Worm (Caenorhabditis elegans): ENCODE measurements around the gene F56D5.9.
A peak's percentile ranks its signal among the peaks of the same experiment; 100 is the strongest.

Gene F56D5.9

ce11 chrIV:9444417-9445026 is 22.2 kb upstream of the F56D5.9 start (continued):
- TF ChIP-seq vab-15 (tag; optimal IDR thresholded peaks at IDR 0.05) (peak; percentile 48), blmp-1 (tag; optimal IDR thresholded peaks at IDR 0.05) (peak; percentile 62), unc-130 (tag; optimal IDR thresholded peaks at IDR 0.05) (peak; percentile 76), pag-3 (tag; optimal IDR thresholded peaks at IDR 0.05; ENCODE audit: borderline replicate concordance, insufficient read depth) (no peak), fkh-4 (tag; optimal IDR thresholded peaks at IDR 0.05; ENCODE audit: borderline replicate concordance) (peak; percentile 52), hlh-4 (tag; optimal IDR thresholded peaks at IDR 0.05) (no peak), dsc-1 (tag; optimal IDR thresholded peaks at IDR 0.05) (peak; percentile 95), hpl-2 (GFP tag; optimal IDR thresholded peaks at IDR 0.05) (peak; percentile 88), jun-1 (tag; optimal IDR thresholded peaks at IDR 0.05) (peak; percentile 95), aly-2 (tag; optimal IDR thresholded peaks at IDR 0.05) (peak; percentile 93), nhr-77 (tag; optimal IDR thresholded peaks at IDR 0.05) (peak; percentile 96), unc-86 (tag; optimal IDR thresholded peaks at IDR 0.05) (peak; percentile 93), sup-37 (GFP tag; optimal IDR thresholded peaks at IDR 0.05) (peak; percentile 46), egl-13 (tag; optimal IDR thresholded peaks at IDR 0.05) (peak; percentile 93), mep-1 (tag; optimal IDR thresholded peaks at IDR 0.05) (peak; percentile 90), lin-15B (tag; optimal IDR thresholded peaks at IDR 0.05) (peak; percentile 63), efl-1 (optimal IDR thresholded peaks at IDR 0.05) (peak; percentile 83 to 84), efl-1 (GFP tag; optimal IDR thresholded peaks at IDR 0.05 in 1 of 2) (peak; percentile 70 to 97), nhr-84 (tag; optimal IDR thresholded peaks at IDR 0.05) (no peak), isw-1 (GFP tag; IDR thresholded peaks at IDR 0.05) (peak; percentile 84), unc-30 (tag; optimal IDR thresholded peaks at IDR 0.05) (no peak), elt-3 (tag; optimal IDR thresholded peaks at IDR 0.05) (peak in 4 of 6 experiments; percentile 41 to 80 (median 65)), lir-3 (tag; optimal IDR thresholded peaks at IDR 0.05; ENCODE audit: poor library complexity) (peak; percentile 72), efl-3 (GFP tag; optimal IDR thresholded peaks at IDR 0.05) (peak; percentile 30), aha-1 (tag; optimal IDR thresholded peaks at IDR 0.05) (peak; percentile 22), lin-39 (tag; optimal IDR thresholded peaks at IDR 0.05) (peak; percentile 86), C16A3.4 (tag; optimal IDR thresholded peaks at IDR 0.05) (peak; percentile 92), nhr-71 (tag; optimal IDR thresholded peaks at IDR 0.05) (peak; percentile 97), nhr-28 (tag; optimal IDR thresholded peaks at IDR 0.05) (no peak), xbp-1 (tag; optimal IDR thresholded peaks at IDR 0.05) (peak; percentile 96), unc-98 (GFP tag; IDR thresholded peaks at IDR 0.05) (0 out of 2 replicates have a peak, but pooled peaks have one; percentile 19), hlh-17 (GFP tag; optimal IDR thresholded peaks at IDR 0.05; ENCODE audit: borderline replicate concordance) (peak; percentile 57), snu-23 (GFP tag; optimal IDR thresholded peaks at IDR 0.05) (peak; percentile 97)

- TF ChIP-seq pqm-1 (tag; optimal IDR thresholded peaks at IDR 0.05), result no peak
- no peak for TF ChIP-seq hpl-2 (GFP tag; optimal IDR thresholded peaks at IDR 0.05)
Observed at ce11 chrIV:9443940-9444339, 21.6 kb upstream of the F56D5.9 start, which contains the start of gene F38E11.9. F38E11.9 (minus strand) TSS chrIV:9444040.

ce11 chrIV:9442106-9442532 is 19.8 kb upstream of the F56D5.9 start:
- peak; percentile 44 for TF ChIP-seq jun-1 (tag; optimal IDR thresholded peaks at IDR 0.05)
- TF ChIP-seq blmp-1 (tag; optimal IDR thresholded peaks at IDR 0.05), result peak; percentile 80
- TF ChIP-seq F16B12.6 (tag; optimal IDR thresholded peaks at IDR 0.05), result no peak
- no peak for TF ChIP-seq ztf-11 (tag; optimal IDR thresholded peaks at IDR 0.05)
- peak; percentile 92 for TF ChIP-seq elt-2 (tag; optimal IDR thresholded peaks at IDR 0.05)
- TF ChIP-seq hpl-2 (GFP tag; optimal IDR thresholded peaks at IDR 0.05), result no peak
- TF ChIP-seq egl-27 (tag; optimal IDR thresholded peaks at IDR 0.05), result peak in 1 of 2 experiments; percentile 11
- TF ChIP-seq snu-23 (GFP tag; optimal IDR thresholded peaks at IDR 0.05), result peak; percentile 81
- peak; percentile 61 for TF ChIP-seq snpc-4 (tag; optimal IDR thresholded peaks at IDR 0.05)
- peak; percentile 36 for TF ChIP-seq C16A3.4 (tag; optimal IDR thresholded peaks at IDR 0.05)
- peak; percentile 26 for TF ChIP-seq rnt-1 (tag; optimal IDR thresholded peaks at IDR 0.05)
- peak; percentile 83 for TF ChIP-seq mep-1 (tag; optimal IDR thresholded peaks at IDR 0.05)
- TF ChIP-seq nhr-85 (tag), result peak; percentile 97
- TF ChIP-seq ceh-63 (GFP tag; optimal IDR thresholded peaks at IDR 0.05), result no peak
- TF ChIP-seq lin-14 (GFP tag; optimal IDR thresholded peaks at IDR 0.05), result peak; percentile 82
- peak; percentile 66 for TF ChIP-seq lin-13 (GFP tag; optimal IDR thresholded peaks at IDR 0.05)
- peak in 4 of 6 experiments; percentile 4 to 96 (median 58) for TF ChIP-seq elt-3 (tag; optimal IDR thresholded peaks at IDR 0.05)
- TF ChIP-seq xbp-1 (tag; optimal IDR thresholded peaks at IDR 0.05), result peak; percentile 12
- peak; percentile 37 for TF ChIP-seq irx-1 (tag; optimal IDR thresholded peaks at IDR 0.05)
- peak; percentile 35 for TF ChIP-seq unc-130 (tag; optimal IDR thresholded peaks at IDR 0.05)
- TF ChIP-seq lsy-2 (tag; optimal IDR thresholded peaks at IDR 0.05), result peak; percentile 37 to 54
- TF ChIP-seq nhr-20 (tag; optimal IDR thresholded peaks at IDR 0.05), result peak; percentile 93
- TF ChIP-seq nhr-28 (tag; optimal IDR thresholded peaks at IDR 0.05), result no peak
- TF ChIP-seq C04F5.9 (tag; optimal IDR thresholded peaks at IDR 0.05), result peak; percentile 3

Measured in whole organism, L1 larva.